Worm (Caenorhabditis elegans): Measurements from ENCODE around the gene T23E1.1.

T23E1.1 gene

DNA sequence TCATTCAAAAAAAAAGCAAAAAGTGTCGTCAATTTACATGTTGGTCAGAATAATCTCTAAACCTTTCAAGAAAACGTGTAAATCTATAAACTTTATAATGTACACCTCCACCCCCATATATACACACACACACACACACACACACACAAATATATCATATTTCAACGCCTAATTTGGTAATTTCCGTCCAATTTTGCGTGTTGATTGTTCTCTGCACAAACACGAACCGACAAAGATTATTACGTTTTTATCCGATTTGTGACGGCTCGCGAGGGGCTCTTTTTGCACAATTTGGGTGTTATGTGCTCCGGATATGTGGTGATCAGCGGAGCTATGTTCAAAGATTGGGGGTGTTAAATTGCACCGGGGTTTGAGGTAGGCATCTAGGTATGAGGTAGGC is 31.8 kb downstream of the T23E1.1 start:
- no peak for TF ChIP-seq unc-62 (GFP tag; optimal IDR thresholded peaks at IDR 0.05)

- TF ChIP-seq unc-62 (GFP tag; optimal IDR thresholded peaks at IDR 0.05): no peak
These were observed 40.3 kb downstream of the T23E1.1 start, which contains the start of gene Y67D8B.2 for ce11 chrIV:3191466-3191865. Gene Y67D8B.2 (minus strand): TSS chrIV:3191566.

DNA sequence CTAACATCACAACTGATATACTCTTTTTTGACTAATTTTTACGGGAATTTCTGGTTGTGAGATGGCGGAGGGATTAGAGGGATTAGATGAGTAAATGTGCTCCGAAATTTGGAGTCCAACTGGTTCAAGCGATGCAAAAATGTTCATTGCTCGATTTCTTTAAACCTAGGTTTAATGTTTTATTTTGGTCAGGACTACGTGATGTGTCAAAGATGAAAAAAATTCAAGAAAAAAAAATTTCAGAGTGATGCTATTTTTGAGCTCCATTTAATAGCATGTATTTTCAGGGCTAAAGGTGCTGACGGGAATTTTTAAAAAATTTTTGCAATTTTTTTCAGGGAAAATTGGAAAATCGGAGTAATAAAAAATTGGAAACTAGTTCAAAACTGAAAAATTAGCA is 45.2 kb downstream of the T23E1.1 start:
- TF ChIP-seq unc-62 (GFP tag; optimal IDR thresholded peaks at IDR 0.05): no peak

DNA sequence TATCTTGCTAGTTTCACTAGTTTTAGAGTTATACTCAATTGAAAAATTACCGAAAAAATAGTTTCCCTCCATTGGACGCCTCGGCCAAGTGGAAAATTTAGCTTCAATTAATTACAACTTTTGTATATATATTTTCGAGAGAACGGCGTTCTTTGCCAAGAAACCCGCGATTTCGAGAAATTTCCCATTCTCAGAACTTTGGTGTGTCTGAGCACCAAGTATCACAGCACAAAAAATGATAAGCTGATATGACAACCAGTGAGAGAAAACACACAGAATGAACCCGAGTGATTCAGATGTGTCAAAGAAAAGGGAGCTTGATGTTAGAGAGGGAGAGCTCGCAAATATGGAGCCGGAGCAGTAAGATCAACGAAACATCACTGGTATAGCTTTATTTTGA is 47.9 kb downstream of the T23E1.1 start:
- no peak for TF ChIP-seq unc-62 (GFP tag; optimal IDR thresholded peaks at IDR 0.05)

ce11 chrIV:3202111-3202510 is 51.0 kb downstream of the T23E1.1 start, which contains the start of the genes Y67D8B.3 and Y67D8B.5:
Gene Y67D8B.3 (minus strand): TSS chrIV:3202211.
Gene Y67D8B.5 (plus strand): TSS chrIV:3202343.
- no peak for TF ChIP-seq unc-62 (GFP tag; optimal IDR thresholded peaks at IDR 0.05)

All from whole organism, dauer.